Worm (Caenorhabditis elegans): ENCODE measurements around the gene sri-63.

sri-63 gene

DNA sequence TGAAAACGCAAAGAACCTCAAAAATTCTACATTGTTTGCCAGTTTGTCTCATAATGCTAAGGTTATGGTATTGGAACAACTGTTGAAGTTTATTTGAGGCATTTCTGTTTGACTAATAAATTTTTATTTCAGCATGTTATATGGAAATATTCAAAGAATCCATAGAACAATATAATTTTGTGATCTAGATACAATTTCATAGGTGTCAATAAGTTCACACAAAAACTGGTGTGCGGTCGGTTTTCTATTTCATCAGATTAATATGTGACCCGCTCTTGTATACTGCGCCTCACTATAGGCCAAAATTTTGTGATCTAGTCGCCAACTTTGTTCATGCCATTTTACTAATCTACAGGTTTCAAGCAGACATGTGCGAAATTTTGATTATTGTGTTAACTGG lies 12.3 kb downstream of the sri-63 start, which contains the start of gene btb-22:
TSS of gene btb-22 (plus strand) at position 301 of the 400 bp plus-strand sequence.
- TF ChIP-seq nhr-19 (GFP tag; conservative IDR thresholded peaks at IDR 0.05) = no peak
- TF ChIP-seq efl-1 (optimal IDR thresholded peaks at IDR 0.05) = no peak
- TF ChIP-seq efl-1 (GFP tag; optimal IDR thresholded peaks at IDR 0.05 in 1 of 2) = peak in 1 of 2 experiments; percentile 66

DNA sequence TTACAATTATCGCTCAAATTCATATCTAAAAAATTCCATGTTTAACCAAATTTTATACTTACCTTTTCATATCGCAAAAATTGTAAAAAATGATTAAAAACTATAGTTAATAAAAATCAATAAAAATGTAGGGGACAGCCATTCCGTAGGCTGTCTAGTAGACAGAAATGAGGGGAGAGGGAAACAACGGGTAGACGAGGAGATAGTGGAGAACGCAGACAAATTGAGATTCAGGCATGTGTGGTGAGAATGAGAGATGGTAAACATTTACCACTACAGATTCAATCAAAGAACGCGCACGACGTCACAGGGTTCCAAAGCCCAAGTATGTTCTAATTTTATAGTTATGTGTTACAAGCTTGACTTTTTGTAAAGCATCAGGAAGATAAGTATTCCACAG lies 16.4 kb downstream of the sri-63 start:
- TF ChIP-seq mdl-1 (tag; optimal IDR thresholded peaks at IDR 0.05) (no peak), aly-2 (tag; optimal IDR thresholded peaks at IDR 0.05) (no peak), jun-1 (tag; optimal IDR thresholded peaks at IDR 0.05) (no peak), nhr-47 (tag; optimal IDR thresholded peaks at IDR 0.05) (peak; percentile 16), nhr-20 (tag; optimal IDR thresholded peaks at IDR 0.05) (no peak), snu-23 (GFP tag; optimal IDR thresholded peaks at IDR 0.05) (peak; percentile 33), nhr-85 (tag) (peak; percentile 75), nhr-71 (tag; optimal IDR thresholded peaks at IDR 0.05) (peak; percentile 10), xbp-1 (tag; optimal IDR thresholded peaks at IDR 0.05) (no peak), rnt-1 (tag; optimal IDR thresholded peaks at IDR 0.05) (no peak), lsy-2 (tag; optimal IDR thresholded peaks at IDR 0.05) (peak in 1 of 2 experiments; percentile 23), elt-3 (tag; optimal IDR thresholded peaks at IDR 0.05) (peak in 1 of 6 experiments; percentile 4), grh-1 (GFP tag; IDR thresholded peaks at IDR 0.05) (no peak), pax-3 (tag; optimal IDR thresholded peaks at IDR 0.05) (no peak), hpl-2 (GFP tag; optimal IDR thresholded peaks at IDR 0.05) (no peak), nhr-19 (GFP tag; conservative IDR thresholded peaks at IDR 0.05) (peak; percentile 56), ztf-11 (tag; optimal IDR thresholded peaks at IDR 0.05) (no peak), lin-14 (GFP tag; optimal IDR thresholded peaks at IDR 0.05) (peak; percentile 45), C16A3.4 (tag; optimal IDR thresholded peaks at IDR 0.05) (no peak), efl-1 (optimal IDR thresholded peaks at IDR 0.05) (peak; percentile 12 to 16), efl-1 (GFP tag; optimal IDR thresholded peaks at IDR 0.05 in 1 of 2) (peak in 1 of 2 experiments; percentile 14)

DNA sequence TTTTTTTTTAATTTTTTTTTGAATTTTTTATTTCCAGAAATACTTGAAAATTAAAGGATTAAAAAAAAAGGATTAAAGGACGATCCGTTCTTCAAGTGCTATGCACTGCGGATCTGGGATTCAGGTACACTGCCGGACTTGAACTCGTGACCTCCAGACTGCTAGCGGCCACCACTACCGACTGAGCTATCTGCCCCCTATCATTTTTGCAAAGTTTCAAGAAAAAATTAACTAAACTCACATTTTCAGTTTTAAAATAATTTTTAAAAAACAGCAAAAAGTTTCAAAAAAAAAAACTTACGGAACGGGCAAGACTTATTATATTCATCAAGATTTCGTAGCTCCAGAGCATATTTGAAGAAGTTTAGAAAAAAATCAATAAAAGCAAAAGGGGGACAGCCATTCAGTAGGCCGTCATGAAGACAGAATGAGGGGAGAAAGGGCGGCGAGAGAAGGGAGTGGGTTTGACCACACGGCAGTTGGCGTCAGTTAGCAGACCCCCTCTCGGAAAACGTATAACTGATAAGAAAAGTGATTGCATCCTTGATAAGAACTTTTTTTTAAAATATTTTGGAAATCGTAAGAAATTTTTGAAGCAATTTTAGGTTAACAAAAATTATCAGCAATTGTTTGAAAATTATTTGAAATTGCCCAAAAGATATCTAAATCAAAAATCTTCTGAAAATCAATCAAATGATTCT lies 23.9 kb downstream of the sri-63 start:
- TF ChIP-seq Y116A8C.19 (tag; optimal IDR thresholded peaks at IDR 0.05; ENCODE audit: borderline replicate concordance) (no peak), rnt-1 (tag; optimal IDR thresholded peaks at IDR 0.05) (peak; percentile 16), elt-2 (tag; optimal IDR thresholded peaks at IDR 0.05) (peak; percentile 50)

DNA sequence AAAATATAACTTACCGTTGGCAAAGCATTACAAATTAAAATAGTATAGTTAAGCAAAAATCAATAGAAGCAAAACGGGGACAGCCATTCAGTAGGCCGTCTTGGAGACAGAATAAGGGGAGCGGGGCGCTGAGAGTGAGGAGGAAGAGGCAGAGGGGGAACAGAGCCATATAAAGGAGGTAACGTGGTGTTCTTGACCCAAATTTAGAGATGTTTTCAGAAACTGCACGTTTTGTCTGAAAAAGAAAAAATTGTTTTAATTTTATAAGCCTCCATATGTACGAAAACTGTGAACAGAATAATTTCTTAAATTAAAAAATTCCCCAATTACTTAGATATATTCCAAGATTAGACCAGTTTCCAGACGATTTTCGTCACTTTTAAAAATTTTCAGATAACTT lies 26.3 kb downstream of the sri-63 start, which contains the start of gene F39E9.6:
TSS of gene F39E9.6 (minus strand) at position 101 of the 400 bp plus-strand sequence.
- no peak for TF ChIP-seq ztf-11 (tag; optimal IDR thresholded peaks at IDR 0.05)

DNA sequence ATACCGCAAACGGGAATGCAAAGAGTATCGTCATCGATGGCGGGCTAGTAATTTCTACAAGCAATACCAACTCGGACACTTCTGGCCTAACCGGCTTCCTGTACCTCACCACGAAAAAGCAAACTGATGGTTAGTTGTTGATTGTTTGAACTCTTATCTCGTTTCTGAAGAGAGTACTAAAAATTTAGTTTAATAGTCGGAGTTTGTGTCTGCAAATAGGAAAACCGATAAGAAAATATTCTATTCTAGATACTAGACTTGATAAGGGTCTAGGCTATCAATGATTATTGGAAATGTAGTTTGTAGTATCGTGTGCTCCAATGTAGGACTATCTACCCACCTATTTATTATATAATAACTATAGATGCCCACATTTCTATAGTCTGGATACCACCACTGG lies 31.7 kb downstream of the sri-63 start:
- TF ChIP-seq nhr-20 (tag; optimal IDR thresholded peaks at IDR 0.05) (peak; percentile 17), efl-1 (optimal IDR thresholded peaks at IDR 0.05) (no peak), efl-1 (GFP tag; optimal IDR thresholded peaks at IDR 0.05 in 1 of 2) (no peak), pax-3 (tag; optimal IDR thresholded peaks at IDR 0.05) (no peak), ceh-8 (GFP tag; optimal IDR thresholded peaks at IDR 0.05) (no peak), nhr-84 (tag; optimal IDR thresholded peaks at IDR 0.05) (no peak), elt-2 (tag; optimal IDR thresholded peaks at IDR 0.05) (peak; percentile 84)

DNA sequence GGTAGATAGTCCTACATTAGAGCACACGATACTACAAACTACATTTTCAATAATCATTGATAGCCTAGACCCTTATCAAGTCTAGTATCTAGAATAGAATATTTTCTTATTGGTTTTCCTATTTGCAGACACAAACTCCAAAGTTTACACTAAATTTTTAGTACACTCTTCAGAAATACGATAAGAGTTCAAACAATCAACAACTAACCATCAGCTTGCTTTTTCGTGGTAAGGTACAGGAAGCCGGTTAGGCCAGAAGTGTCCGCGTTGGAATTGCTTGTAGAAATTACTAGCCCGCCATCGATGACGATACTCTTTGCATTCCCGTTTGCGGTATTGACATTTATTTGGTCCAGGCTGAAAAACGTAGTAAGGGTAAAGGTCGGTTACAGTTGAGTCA lies 35.1 kb downstream of the sri-63 start, which contains the start of gene Y46D2A.1:
TSS of gene Y46D2A.1 (plus strand) at position 301 of the 400 bp plus-strand sequence.
- TF ChIP-seq nhr-90 (tag; optimal IDR thresholded peaks at IDR 0.05; ENCODE audit: poor library complexity) = no peak
- peak; percentile 49 for TF ChIP-seq elt-2 (tag; optimal IDR thresholded peaks at IDR 0.05)
- no peak for TF ChIP-seq isw-1 (GFP tag; IDR thresholded peaks at IDR 0.05)

DNA sequence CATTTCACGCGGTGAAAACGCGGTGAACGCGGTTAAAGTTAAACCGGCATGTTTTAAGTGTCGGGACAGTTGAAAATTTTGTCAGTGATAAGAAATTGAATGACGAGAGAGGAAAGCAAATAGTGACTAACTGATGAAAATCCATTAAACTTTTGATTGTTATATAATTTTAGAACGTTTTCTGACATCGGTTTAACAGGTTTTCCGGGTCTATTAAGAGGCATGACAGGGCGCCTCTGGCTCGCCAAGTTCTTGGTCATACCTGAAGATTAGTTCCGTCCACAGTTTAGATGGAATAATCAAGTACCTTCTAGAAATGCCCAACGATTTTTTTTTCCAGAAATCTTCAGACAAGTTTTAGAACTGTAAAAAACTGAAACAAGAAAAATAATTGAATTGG lies 36.0 kb downstream of the sri-63 start, which contains the start of gene Y46D2A.2:
TSS of gene Y46D2A.2 (minus strand) at position 101 of the 400 bp plus-strand sequence.
- TF ChIP-seq ztf-4 (tag; optimal IDR thresholded peaks at IDR 0.05) (no peak), elt-2 (tag; optimal IDR thresholded peaks at IDR 0.05) (peak; percentile 9)

Data from whole organism, L1 larva.